Fruit fly (Drosophila melanogaster): ENCODE results near the gene tbrd-1.

dm6 chr3R:23888273-23889220 lies 4.8 kb downstream of the tbrd-1 start:
- TF ChIP-seq dac (GFP tag; optimal IDR thresholded peaks at IDR 0.05) = no peak
- TF ChIP-seq net (GFP tag; optimal IDR thresholded peaks at IDR 0.05) = no peak

All from whole organism, prepupa.